Fruit fly (Drosophila melanogaster) S2 (cell line): ENCODE data around the gene Tengl2.

ENCODE experiments used
- CG8478 ChIP-seq: fragments of >200 bp; optimal IDR thresholded peaks from 2 replicates; lab custom pipeline; 2018
- CTCF ChIP-seq, 2 experiments: fragments of >200 bp; optimal IDR thresholded peaks; 2 replicates each; lab custom pipeline; 2018

DNA sequence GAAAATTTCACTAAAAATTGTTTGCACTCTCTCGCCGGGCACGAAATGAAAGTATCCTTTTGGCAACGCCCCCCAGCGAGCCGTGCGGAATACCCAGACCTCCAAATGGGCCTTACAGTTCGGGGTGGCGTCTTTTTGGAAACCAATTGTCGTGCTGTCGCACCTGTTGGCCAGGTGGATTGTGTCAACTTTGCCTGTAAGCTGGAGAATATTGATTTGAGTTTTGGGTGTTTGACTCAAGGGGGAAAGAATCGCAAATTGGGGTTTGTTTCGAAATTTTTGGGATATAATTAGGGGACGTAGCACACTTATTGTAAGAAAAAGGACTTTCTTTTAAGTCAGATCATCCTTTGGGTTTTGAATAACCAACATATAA, 41.1 kb downstream of the Tengl2 start:
- no peak for TF ChIP-seq CG8478
- TF ChIP-seq CTCF (optimal IDR thresholded peaks at IDR 0.05; lab: Kevin White, UChicago) = no peak
